Worm (Caenorhabditis elegans) whole organism, young adult: ENCODE results near the gene Y57A10A.27.

Source experiments
- C06A6.2 ChIP-seq: fragments of 200-800 bp; sonication (Bioruptor generic); conservative IDR thresholded peaks from 2 replicates; pipeline ENCODE4 v1.3.6; 2022; ENCODE audit warnings: missing genetic modification characterization, missing compliant biosample characterization
- ama-1 ChIP-seq, 3 experiments: fragments of 150-350 bp in 1 of 3; sonication (generic microtip) in 2 of 3; optimal IDR thresholded peaks; 2 replicates each; lab custom pipeline; 2014 to 2018; ENCODE audit warnings: missing biosample characterization in 2 of 3, missing genetic modification characterization in 2 of 3, missing genetic modification reagents in 2 of 3
- athp-1 ChIP-seq: sonication (generic microtip); optimal IDR thresholded peaks from 2 replicates; lab custom pipeline; 2017; ENCODE audit warnings: mild to moderate bottlenecking, missing genetic modification characterization, missing compliant biosample characterization
- cebp-1 ChIP-seq, 2 experiments: fragments of 200-800 bp in 1 of 2; sonication (Bioruptor generic) in 1 of 2; sonication (generic microtip) in 1 of 2; IDR thresholded peaks in 1 of 2; optimal IDR thresholded peaks in 1 of 2; 2 replicates each; pipeline versions ENCODE4 v1.3.6 to Lab custom; 2017 to 2022; ENCODE audit warnings: missing compliant biosample characterization in 2 of 2, missing genetic modification characterization in 2 of 2, mild to moderate bottlenecking in 1 of 2, missing genetic modification reagents in 1 of 2, moderate library complexity in 1 of 2
- ekl-4 ChIP-seq: fragments of 200-800 bp; sonication (Bioruptor generic); IDR thresholded peaks from 2 replicates; pipeline ENCODE4 v1.3.6; 2022; ENCODE audit warnings: missing genetic modification reagents, missing genetic modification characterization, missing compliant biosample characterization
- hmg-1.2 ChIP-seq: fragments of 200-800 bp; sonication (Bioruptor generic); IDR thresholded peaks from 2 replicates; pipeline ENCODE4 v1.3.6; 2022; ENCODE audit warnings: missing genetic modification reagents, missing genetic modification characterization, missing compliant biosample characterization
- lin-26 ChIP-seq: fragments of 200-800 bp; sonication (Bioruptor generic); IDR thresholded peaks from 2 replicates; pipeline ENCODE4 v1.3.6; 2022; ENCODE audit warnings: missing genetic modification reagents, missing genetic modification characterization, missing compliant biosample characterization
- mcd-1 ChIP-seq: fragments of 200-800 bp; sonication (Bioruptor generic); IDR thresholded peaks from 2 replicates; pipeline ENCODE4 v1.3.6; 2022; ENCODE audit warnings: missing genetic modification reagents, missing genetic modification characterization, missing compliant biosample characterization
- rec-8 ChIP-seq, 2 experiments: sonication (generic microtip); optimal IDR thresholded peaks; 2 replicates each; lab custom pipeline; 2016; ENCODE audit warnings: mild to moderate bottlenecking in 2 of 2, missing genetic modification characterization in 2 of 2, missing genetic modification reagents in 2 of 2, missing genotype in 2 of 2, missing biosample characterization in 1 of 2, missing compliant biosample characterization in 1 of 2, moderate library complexity in 1 of 2
- rpc-1 ChIP-seq, 2 experiments: fragments of 150-350 bp in 1 of 2; sonication (generic microtip) in 1 of 2; optimal IDR thresholded peaks; 2 replicates each; lab custom pipeline; 2014 to 2018; ENCODE audit warnings: missing biosample characterization in 1 of 2, missing genetic modification characterization in 1 of 2, missing genetic modification reagents in 1 of 2, missing genotype in 1 of 2
- snpc-4 ChIP-seq, 5 experiments: fragments of 150-350 bp in 1 of 5; sonication (generic microtip) in 4 of 5; optimal IDR thresholded peaks; 2 replicates each; lab custom pipeline; 2014 to 2018; ENCODE audit warnings: missing genetic modification characterization in 5 of 5, missing biosample characterization in 3 of 5, antibody characterized with exemption in 2 of 5, mild to moderate bottlenecking in 2 of 5, missing compliant biosample characterization in 2 of 5, missing genotype in 2 of 5, moderate library complexity in 2 of 5, missing genetic modification reagents in 1 of 5

ce11 chrII:12266145-12266544, 8.7 kb downstream of the Y57A10A.27 start, which contains the start of gene tric-1B.1:
- TF ChIP-seq mcd-1 (GFP tag; lab: Robert Waterston, UW) = no peak
- TF ChIP-seq rpc-1 (optimal IDR thresholded peaks at IDR 0.05; lab: Kevin White, UChicago) = no peak
- TF ChIP-seq rpc-1 (tag; optimal IDR thresholded peaks at IDR 0.05; lab: Kevin White, UChicago) = no peak
- TF ChIP-seq C06A6.2 = no peak
- no peak for TF ChIP-seq lin-26 (GFP tag; lab: Robert Waterston, UW)
- TF ChIP-seq cebp-1 (GFP tag; IDR thresholded peaks at IDR 0.05; lab: Robert Waterston, UW) = no peak
- TF ChIP-seq cebp-1 (tag; optimal IDR thresholded peaks at IDR 0.05; lab: Kevin White, UChicago) = no peak
- no peak for TF ChIP-seq snpc-4 (GFP tag; optimal IDR thresholded peaks at IDR 0.05; lab: Kevin White, UChicago)
- no peak for TF ChIP-seq snpc-4 (tag; optimal IDR thresholded peaks at IDR 0.05; lab: Kevin White, UChicago)
- TF ChIP-seq athp-1 (tag; lab: Kevin White, UChicago) = no peak
- no peak for TF ChIP-seq hmg-1.2
- TF ChIP-seq ekl-4 (GFP tag; lab: Robert Waterston, UW) = no peak
- TF ChIP-seq rec-8 (tag; optimal IDR thresholded peaks at IDR 0.05; lab: Kevin White, UChicago) = no peak
- TF ChIP-seq ama-1 (optimal IDR thresholded peaks at IDR 0.05; lab: Kevin White, UChicago) = no peak
- no peak for TF ChIP-seq ama-1 (GFP tag; optimal IDR thresholded peaks at IDR 0.05; lab: Kevin White, UChicago)
